Fruit fly (Drosophila melanogaster) whole organism, embryonic: ENCODE results near the gene ninaC.

ENCODE experiments used
- Atf6 ChIP-seq: fragments of 200-800 bp; sonication (Bioruptor generic); IDR thresholded peaks from 2 replicates; pipeline ENCODE4 v1.3.6; 2022; ENCODE audit warnings: missing biosample characterization, missing genetic modification characterization
- BEAF-32 ChIP-seq: fragments of 200-800 bp; sonication (Bioruptor generic); optimal IDR thresholded peaks from 3 replicates; lab custom pipeline; 2017; ENCODE audit warnings: missing biosample characterization, missing genetic modification characterization, mild to moderate bottlenecking, moderate library complexity, missing genetic modification reagents
- CG10321 ChIP-seq: fragments of 200-800 bp; sonication (Bioruptor generic); IDR thresholded peaks from 2 replicates; pipeline ENCODE4 v1.3.6; 2022; ENCODE audit warnings: missing biosample characterization, missing genetic modification characterization
- CG10959 ChIP-seq: fragments of 200-800 bp; sonication (Bioruptor generic); IDR thresholded peaks from 2 replicates; pipeline ENCODE4 v1.3.6; 2022; ENCODE audit warnings: missing biosample characterization, missing genetic modification characterization
- CG11456 ChIP-seq: fragments of 200-800 bp; sonication (Bioruptor generic); IDR thresholded peaks from 3 replicates; pipeline ENCODE4 v1.3.6; 2022; ENCODE audit warnings: missing biosample characterization, missing genetic modification characterization
- CG11560 ChIP-seq: fragments of 200-800 bp; sonication (Bioruptor generic); IDR thresholded peaks from 3 replicates; pipeline ENCODE4 v1.3.6; 2022; ENCODE audit warnings: missing biosample characterization, missing genetic modification characterization
- CG12155 ChIP-seq: fragments of 200-800 bp; sonication (Bioruptor generic); optimal IDR thresholded peaks from 3 replicates; lab custom pipeline; 2016; ENCODE audit warnings: missing biosample characterization, missing genetic modification characterization
- CG12219 ChIP-seq: fragments of 200-800 bp; sonication (Bioruptor generic); optimal IDR thresholded peaks from 3 replicates; lab custom pipeline; 2018; ENCODE audit warnings: missing biosample characterization, mild to moderate bottlenecking, missing genetic modification characterization
- CG1233 ChIP-seq: fragments of 200-800 bp; sonication (Bioruptor generic); optimal IDR thresholded peaks from 4 replicates; lab custom pipeline; 2018; ENCODE audit warnings: missing biosample characterization, mild to moderate bottlenecking, missing genetic modification characterization
- CG12391 ChIP-seq: fragments of 200-800 bp; sonication (Bioruptor generic); optimal IDR thresholded peaks from 3 replicates; lab custom pipeline; 2018; ENCODE audit warnings: missing biosample characterization, mild to moderate bottlenecking, missing genetic modification characterization, moderate library complexity
- CG15073 ChIP-seq: fragments of 200-800 bp; sonication (Bioruptor generic); optimal IDR thresholded peaks from 2 replicates; lab custom pipeline; 2016; ENCODE audit warnings: missing biosample characterization, missing genetic modification characterization
- CG15269 ChIP-seq: fragments of 200-800 bp; sonication (Bioruptor generic); optimal IDR thresholded peaks from 2 replicates; lab custom pipeline; 2018; ENCODE audit warnings: missing biosample characterization, mild to moderate bottlenecking, missing genetic modification characterization, moderate library complexity
- CG1832 ChIP-seq: fragments of 200-800 bp; sonication (Bioruptor generic); optimal IDR thresholded peaks from 2 replicates; lab custom pipeline; 2017; ENCODE audit warnings: missing biosample characterization, mild to moderate bottlenecking, missing genetic modification characterization, inconsistent platforms
- CG2199 ChIP-seq: fragments of 200-800 bp; sonication (Bioruptor generic); IDR thresholded peaks from 3 replicates; pipeline ENCODE4 v1.3.6; 2022; ENCODE audit warnings: missing biosample characterization, missing genetic modification characterization
- CG31224 ChIP-seq: fragments of 200-800 bp; sonication (Bioruptor generic); IDR thresholded peaks from 2 replicates; pipeline ENCODE4 v1.3.6; 2022; ENCODE audit warnings: missing biosample characterization, missing genetic modification characterization
- CG31388 ChIP-seq: fragments of 200-800 bp; sonication (Bioruptor generic); optimal IDR thresholded peaks from 2 replicates; lab custom pipeline; 2016; ENCODE audit warnings: missing biosample characterization, missing genetic modification characterization
- CG4820 ChIP-seq: fragments of 200-800 bp; sonication (Bioruptor generic); optimal IDR thresholded peaks from 3 replicates; lab custom pipeline; 2016; ENCODE audit warnings: missing biosample characterization, missing genetic modification characterization
- CG6765 ChIP-seq: fragments of 200-800 bp; sonication (Bioruptor generic); optimal IDR thresholded peaks from 3 replicates; lab custom pipeline; 2017; ENCODE audit warnings: missing biosample characterization, mild to moderate bottlenecking, missing genetic modification characterization
- CG7745 ChIP-seq: fragments of 200-800 bp; sonication (Bioruptor generic); optimal IDR thresholded peaks from 2 replicates; lab custom pipeline; 2018; ENCODE audit warnings: missing biosample characterization, mild to moderate bottlenecking, missing genetic modification characterization, moderate library complexity
- CG8359 ChIP-seq: fragments of 200-800 bp; sonication (Bioruptor generic); optimal IDR thresholded peaks from 2 replicates; lab custom pipeline; 2017; ENCODE audit warnings: missing biosample characterization, mild to moderate bottlenecking, missing genetic modification characterization, borderline replicate concordance
- CG9932 ChIP-seq: fragments of 200-800 bp; sonication (Bioruptor generic); IDR thresholded peaks from 2 replicates; pipeline ENCODE4 v1.3.6; 2022; ENCODE audit warnings: missing biosample characterization, missing genetic modification characterization
- CHES-1-like ChIP-seq: fragments of 200-800 bp; sonication (Bioruptor generic); optimal IDR thresholded peaks from 2 replicates; lab custom pipeline; 2016; ENCODE audit warnings: missing biosample characterization, missing genetic modification characterization
- CoRest ChIP-seq: fragments of 200-800 bp; sonication (Bioruptor generic); optimal IDR thresholded peaks from 3 replicates; lab custom pipeline; 2018; ENCODE audit warnings: missing biosample characterization, mild to moderate bottlenecking, missing genetic modification characterization, moderate library complexity
- Dad ChIP-seq: fragments of 200-800 bp; sonication (Bioruptor generic); optimal IDR thresholded peaks from 3 replicates; lab custom pipeline; 2016; ENCODE audit warnings: missing biosample characterization, missing genetic modification characterization
- Dp ChIP-seq: fragments of 200-800 bp; sonication (Bioruptor generic); optimal IDR thresholded peaks from 2 replicates; lab custom pipeline; 2018; ENCODE audit warnings: missing biosample characterization, mild to moderate bottlenecking, missing genetic modification characterization, moderate library complexity
- Ets65A ChIP-seq: fragments of 200-800 bp; sonication (Bioruptor generic); peaks from one replicate; lab custom pipeline; 2016; ENCODE audit warnings: missing biosample characterization, missing genetic modification characterization
- Fer2 ChIP-seq: fragments of 200-800 bp; sonication (Bioruptor generic); optimal IDR thresholded peaks from 2 replicates; lab custom pipeline; 2018; ENCODE audit warnings: missing biosample characterization, mild to moderate bottlenecking, missing genetic modification characterization, moderate library complexity
- H2.0 ChIP-seq: fragments of 200-800 bp; sonication (Bioruptor generic); IDR thresholded peaks from 2 replicates; pipeline ENCODE4 v1.3.6; 2022; ENCODE audit warnings: missing biosample characterization, missing genetic modification characterization
- Lhr ChIP-seq: fragments of 200-800 bp; sonication (Bioruptor generic); optimal IDR thresholded peaks from 3 replicates; lab custom pipeline; 2017; ENCODE audit warnings: mild to moderate bottlenecking, missing biosample characterization, missing genetic modification reagents, missing genetic modification characterization
- Med ChIP-seq: fragments of 200-800 bp; sonication (Bioruptor generic); peaks from one replicate; lab custom pipeline; 2016; ENCODE audit warnings: missing biosample characterization, missing genetic modification characterization, mild to moderate bottlenecking, inconsistent platforms, moderate library complexity
- NC2α ChIP-seq: fragments of 200-800 bp; sonication (Bioruptor generic); optimal IDR thresholded peaks from 2 replicates; lab custom pipeline; 2016; ENCODE audit warnings: missing biosample characterization, missing genetic modification characterization
- Side ChIP-seq: fragments of 200-800 bp; sonication (Bioruptor generic); optimal IDR thresholded peaks from 2 replicates; lab custom pipeline; 2016; ENCODE audit warnings: missing biosample characterization, missing genetic modification characterization
- ac ChIP-seq: fragments of 200-800 bp; sonication (Bioruptor generic); optimal IDR thresholded peaks from 3 replicates; lab custom pipeline; 2017; ENCODE audit warnings: missing biosample characterization, mild to moderate bottlenecking, missing genetic modification characterization
- ap ChIP-seq: fragments of 200-800 bp; sonication (Bioruptor generic); IDR thresholded peaks from 2 replicates; pipeline ENCODE4 v1.3.6; 2022; ENCODE audit warnings: missing biosample characterization, missing genetic modification characterization
- ash1 ChIP-seq: fragments of 200-800 bp; sonication (Bioruptor generic); optimal IDR thresholded peaks from 2 replicates; lab custom pipeline; 2018; ENCODE audit warnings: missing biosample characterization, mild to moderate bottlenecking, missing genetic modification characterization
- chn ChIP-seq: fragments of 200-800 bp; sonication (Bioruptor generic); optimal IDR thresholded peaks from 2 replicates; lab custom pipeline; 2016; ENCODE audit warnings: missing biosample characterization, missing genetic modification characterization
- crc ChIP-seq: fragments of 200-800 bp; sonication (Bioruptor generic); optimal IDR thresholded peaks from 2 replicates; lab custom pipeline; 2016; ENCODE audit warnings: missing biosample characterization, missing genetic modification characterization
- dpn ChIP-seq, 2 experiments: fragments of 200-800 bp; sonication (Bioruptor generic); optimal IDR thresholded peaks; 3 replicates each; lab custom pipeline; 2016; ENCODE audit warnings: missing biosample characterization in 2 of 2, missing genetic modification characterization in 2 of 2
- ems ChIP-seq: fragments of 200-800 bp; sonication (Bioruptor generic); optimal IDR thresholded peaks from 3 replicates; lab custom pipeline; 2016; ENCODE audit warnings: missing biosample characterization, missing genetic modification characterization
- fu2 ChIP-seq: fragments of 200-800 bp; sonication (Bioruptor generic); optimal IDR thresholded peaks from 2 replicates; lab custom pipeline; 2016; ENCODE audit warnings: missing biosample characterization, missing genetic modification characterization
- kay ChIP-seq: fragments of 200-800 bp; sonication (Bioruptor generic); optimal IDR thresholded peaks from 2 replicates; lab custom pipeline; 2016; ENCODE audit warnings: missing biosample characterization, missing genetic modification characterization
- nau ChIP-seq: fragments of 200-800 bp; sonication (Bioruptor generic); optimal IDR thresholded peaks from 3 replicates; lab custom pipeline; 2017; ENCODE audit warnings: missing biosample characterization, mild to moderate bottlenecking, missing genetic modification characterization, missing genetic modification reagents
- pb ChIP-seq: fragments of 200-800 bp; sonication (Bioruptor generic); optimal IDR thresholded peaks from 3 replicates; lab custom pipeline; 2016; ENCODE audit warnings: missing biosample characterization, missing genetic modification characterization
- rib ChIP-seq: fragments of 200-800 bp; sonication (Bioruptor generic); IDR thresholded peaks from 2 replicates; pipeline ENCODE4 v1.3.6; 2022; ENCODE audit warnings: missing biosample characterization, missing genetic modification characterization
- ro ChIP-seq: fragments of 200-800 bp; sonication (Bioruptor generic); IDR thresholded peaks from 2 replicates; pipeline ENCODE4 v1.3.6; 2022; ENCODE audit warnings: missing biosample characterization, missing genetic modification characterization
- sima ChIP-seq: fragments of 200-800 bp; sonication (Bioruptor generic); optimal IDR thresholded peaks from 2 replicates; lab custom pipeline; 2016; ENCODE audit warnings: missing biosample characterization, missing genetic modification characterization
- sqz ChIP-seq: fragments of 200-800 bp; sonication (Bioruptor generic); optimal IDR thresholded peaks from 3 replicates; lab custom pipeline; 2018; ENCODE audit warnings: missing biosample characterization, mild to moderate bottlenecking, missing genetic modification characterization
- sr ChIP-seq: fragments of 200-800 bp; sonication (Bioruptor generic); IDR thresholded peaks from 3 replicates; pipeline ENCODE4 v1.3.6; 2022; ENCODE audit warnings: missing biosample characterization, missing genetic modification characterization
- stc ChIP-seq: fragments of 200-800 bp; sonication (Bioruptor generic); IDR thresholded peaks from 2 replicates; pipeline ENCODE4 v1.3.6; 2022; ENCODE audit warnings: missing biosample characterization, missing genetic modification characterization
- wdn ChIP-seq: fragments of 200-800 bp; sonication (Bioruptor generic); IDR thresholded peaks from 2 replicates; pipeline ENCODE4 v1.3.6; 2022; ENCODE audit warnings: missing biosample characterization, missing genetic modification characterization

ninaC gene

DNA sequence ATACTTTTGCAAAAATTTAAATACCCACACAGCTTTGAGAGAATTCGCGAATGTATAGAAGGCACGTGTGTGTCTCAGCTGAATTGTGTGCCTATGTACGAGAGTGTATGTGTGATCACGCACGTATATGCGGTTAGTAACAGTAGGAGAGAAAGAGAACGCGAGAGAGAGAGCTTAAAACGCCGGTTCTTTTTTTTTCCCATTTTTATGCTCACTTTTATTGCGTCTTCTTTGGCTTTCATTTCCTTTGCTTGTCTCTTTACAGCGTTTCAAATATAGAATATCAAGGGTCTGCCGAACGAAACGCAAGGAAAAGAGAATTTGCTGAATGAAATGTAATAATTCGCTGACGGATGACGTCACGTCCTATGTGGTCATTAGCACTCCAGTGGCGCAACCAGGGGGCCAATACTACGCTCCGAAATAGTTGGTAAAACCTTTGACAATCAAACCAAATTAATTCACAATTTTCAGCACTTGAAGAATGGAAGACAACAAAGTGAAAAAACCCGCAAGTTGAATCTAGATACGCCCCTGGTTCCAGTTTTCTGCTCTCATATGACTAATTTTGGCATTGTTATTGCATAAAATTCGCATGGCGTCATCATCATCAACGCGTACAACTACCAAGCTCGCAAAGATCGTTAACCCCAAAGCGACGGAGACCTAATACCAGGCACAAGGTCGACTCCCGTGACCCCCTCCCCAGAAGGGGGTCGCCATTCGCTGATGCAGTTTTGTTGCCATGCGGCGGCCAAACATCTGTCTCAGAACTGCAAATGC, 47.6 kb downstream of the ninaC start (continued):
- TF ChIP-seq CG1832 (GFP tag; lab: Kevin White, UChicago) = no peak
- peak; percentile 50 for TF ChIP-seq Dad (GFP tag; lab: Kevin White, UChicago)
- TF ChIP-seq CG6765 (GFP tag; lab: Kevin White, UChicago) = no peak
- no peak for TF ChIP-seq CG12219 (GFP tag; lab: Kevin White, UChicago)
- TF ChIP-seq wdn = peak; percentile 82
- peak; percentile 55 for TF ChIP-seq pb (GFP tag; lab: Kevin White, UChicago)
- peak; percentile 36 for TF ChIP-seq Side (GFP tag; lab: Kevin White, UChicago)
- TF ChIP-seq fu2 = peak; percentile 75
- peak; percentile 22; the same call in 1 of the 2 replicates for TF ChIP-seq stc
- TF ChIP-seq CG8359 (GFP tag; lab: Kevin White, UChicago) = no peak
- TF ChIP-seq ash1 (GFP tag; lab: Kevin White, UChicago) = no peak
- TF ChIP-seq CG15269 = peak; percentile 41
- TF ChIP-seq chn (GFP tag; lab: Kevin White, UChicago) = no peak
- peak; percentile 77 for TF ChIP-seq CG12155
- 0 out of 2 replicates have a peak, but pooled peaks have one; percentile 28 for TF ChIP-seq CG10959
- TF ChIP-seq CHES-1-like (GFP tag; lab: Kevin White, UChicago) = peak; percentile 78
- TF ChIP-seq sqz (GFP tag; lab: Kevin White, UChicago) = no peak
- no peak for TF ChIP-seq ap (GFP tag; lab: Robert Waterston, UW)
- TF ChIP-seq ac = no peak
- peak; percentile 6 for TF ChIP-seq Fer2 (tag; lab: Kevin White, UChicago)
- no peak for TF ChIP-seq CG2199
- TF ChIP-seq NC2α (GFP tag; lab: Kevin White, UChicago) = peak; percentile 1
- TF ChIP-seq CG12391 (tag; lab: Kevin White, UChicago) = no peak
- no peak for TF ChIP-seq CG4820 (GFP tag; lab: Kevin White, UChicago)
- TF ChIP-seq BEAF-32 (GFP tag; lab: Kevin White, UChicago) = no peak
- peak; percentile 81 for TF ChIP-seq Ets65A (GFP tag; lab: Kevin White, UChicago)
- TF ChIP-seq CG1233 (GFP tag; lab: Kevin White, UChicago) = peak; percentile 19
- peak; percentile 98 for TF ChIP-seq Med (GFP tag; lab: Kevin White, UChicago)
- peak; percentile 73 for TF ChIP-seq CG31224 (GFP tag; lab: Robert Waterston, UW)
- no peak for TF ChIP-seq sr (GFP tag; lab: Robert Waterston, UW)
- TF ChIP-seq nau (GFP tag; lab: Kevin White, UChicago) = peak; percentile 26
- no peak for TF ChIP-seq CG7745 (tag; lab: Kevin White, UChicago)
- peak; percentile 75 for TF ChIP-seq rib
- no peak for TF ChIP-seq ems (GFP tag; lab: Kevin White, UChicago)
- TF ChIP-seq dpn (GFP tag; optimal IDR thresholded peaks at IDR 0.05; lab: Kevin White, UChicago) = peak; percentile 56 to 61
- TF ChIP-seq CG10321 (GFP tag; lab: Robert Waterston, UW) = no peak
- peak; percentile 41 for TF ChIP-seq crc (GFP tag; lab: Kevin White, UChicago)
- TF ChIP-seq CG11560 = no peak
- TF ChIP-seq Lhr (GFP tag; lab: Kevin White, UChicago) = no peak
- no peak for TF ChIP-seq CG15073 (GFP tag; lab: Kevin White, UChicago)
- peak; percentile 88 for TF ChIP-seq CG11456 (GFP tag; lab: Robert Waterston, UW)
- no peak for TF ChIP-seq CG31388 (GFP tag; lab: Kevin White, UChicago)
- TF ChIP-seq CoRest (tag; lab: Kevin White, UChicago) = peak; percentile 54
- TF ChIP-seq Atf6 (GFP tag; lab: Robert Waterston, UW) = peak; percentile 70; the same call in 1 of the 2 replicates
- TF ChIP-seq sima (GFP tag; lab: Kevin White, UChicago) = no peak
- TF ChIP-seq CG9932 (GFP tag; lab: Robert Waterston, UW) = peak; percentile 94
- no peak for TF ChIP-seq Dp (GFP tag; lab: Kevin White, UChicago)
- TF ChIP-seq ro = no peak
- TF ChIP-seq kay = peak; percentile 40
- peak; percentile 37; the same call in 1 of the 2 replicates for TF ChIP-seq H2.0 (GFP tag; lab: Robert Waterston, UW)
